Worm (Caenorhabditis elegans) whole organism, L3 larva: ENCODE results near the gene D2096.10.

ENCODE experiments used
- ceh-82 ChIP-seq: fragments of 150-350 bp; optimal IDR thresholded peaks from 2 replicates; lab custom pipeline; 2014; ENCODE audit warnings: missing biosample characterization, missing genetic modification characterization
- mdl-1 ChIP-seq: fragments of 150-350 bp; optimal IDR thresholded peaks from 2 replicates; lab custom pipeline; 2014; ENCODE audit warnings: missing biosample characterization, missing genetic modification characterization

DNA sequence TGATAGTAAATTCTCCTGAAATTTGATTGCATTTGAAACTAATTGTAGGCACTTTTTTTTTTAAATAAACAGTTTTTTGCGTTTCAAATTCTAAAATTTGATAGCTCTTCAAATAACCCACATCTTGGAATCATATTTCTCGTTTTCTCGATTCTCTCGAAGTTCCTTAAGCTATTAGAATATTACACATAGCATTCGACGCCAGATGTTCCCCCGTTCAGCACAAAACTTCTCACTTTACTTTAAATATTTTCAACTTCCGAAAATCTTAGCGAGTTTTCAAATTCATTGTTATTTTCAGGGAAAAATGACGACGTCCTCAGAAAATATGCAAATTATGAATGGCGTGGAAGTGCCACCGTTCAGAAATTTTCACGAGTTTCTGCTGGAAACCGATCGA, 9.4 kb downstream of the D2096.10 start, which contains the start of gene praf-3:
- TF ChIP-seq mdl-1 (no peak), ceh-82 (tag; lab: Kevin White, UChicago) (no peak)
